Fruit fly (Drosophila melanogaster) whole organism, embryonic: ENCODE results near the gene ebd2.

ENCODE experiments used
- CG11504 ChIP-seq: fragments of 200-800 bp; sonication (Bioruptor generic); optimal IDR thresholded peaks from 3 replicates; lab custom pipeline; 2019; ENCODE audit warnings: missing biosample characterization, mild to moderate bottlenecking, missing genetic modification characterization, moderate library complexity
- CG11723 ChIP-seq: fragments of 200-800 bp; sonication (Bioruptor generic); optimal IDR thresholded peaks from 2 replicates; lab custom pipeline; 2017; ENCODE audit warnings: missing biosample characterization, mild to moderate bottlenecking, missing genetic modification characterization
- CG12744 ChIP-seq: fragments of 200-800 bp; sonication (Bioruptor generic); optimal IDR thresholded peaks from 2 replicates; lab custom pipeline; 2016; ENCODE audit warnings: missing biosample characterization, missing genetic modification characterization
- CG13624 ChIP-seq: fragments of 200-800 bp; sonication (Bioruptor generic); optimal IDR thresholded peaks from 2 replicates; lab custom pipeline; 2016; ENCODE audit warnings: missing biosample characterization, missing genetic modification characterization
- CG14860 ChIP-seq: fragments of 200-800 bp; sonication (Bioruptor generic); IDR thresholded peaks from 3 replicates; pipeline ENCODE4 v1.3.6; 2022; ENCODE audit warnings: missing biosample characterization, missing genetic modification characterization; ENCODE audit not compliant: partially characterized antibody
- CG17912 ChIP-seq: fragments of 200-800 bp; sonication (Bioruptor generic); optimal IDR thresholded peaks from 2 replicates; lab custom pipeline; 2018; ENCODE audit warnings: missing biosample characterization, mild to moderate bottlenecking, missing genetic modification characterization
- CG2116 ChIP-seq: fragments of 200-800 bp; sonication (Bioruptor generic); optimal IDR thresholded peaks from 3 replicates; lab custom pipeline; 2018; ENCODE audit warnings: missing biosample characterization, mild to moderate bottlenecking, missing genetic modification characterization
- CG34422 ChIP-seq: fragments of 200-800 bp; sonication (Bioruptor generic); IDR thresholded peaks from 3 replicates; pipeline ENCODE4 v1.3.6; 2022; ENCODE audit warnings: missing biosample characterization, missing genetic modification characterization
- CG4424 ChIP-seq: fragments of 200-800 bp; sonication (Bioruptor generic); optimal IDR thresholded peaks from 3 replicates; lab custom pipeline; 2016; ENCODE audit warnings: missing biosample characterization, missing genetic modification characterization
- CG4854 ChIP-seq: fragments of 200-800 bp; sonication (Bioruptor generic); optimal IDR thresholded peaks from 2 replicates; lab custom pipeline; 2016; ENCODE audit warnings: missing biosample characterization, missing genetic modification characterization, inconsistent platforms
- CG6272 ChIP-seq: fragments of 200-800 bp; sonication (Bioruptor generic); IDR thresholded peaks from 2 replicates; pipeline ENCODE4 v1.3.6; 2022; ENCODE audit warnings: missing biosample characterization, missing genetic modification characterization
- CG8290 ChIP-seq, 3 experiments: fragments of 200-800 bp; sonication (Bioruptor generic); optimal IDR thresholded peaks; 2 replicates each; lab custom pipeline; 2016 to 2019; ENCODE audit warnings: missing biosample characterization in 3 of 3, missing genetic modification characterization in 3 of 3, mild to moderate bottlenecking in 2 of 3, moderate library complexity in 1 of 3
- CG8765 ChIP-seq: fragments of 200-800 bp; sonication (Bioruptor generic); IDR thresholded peaks from 2 replicates; pipeline ENCODE4 v1.3.6; 2022; ENCODE audit warnings: missing biosample characterization, missing genetic modification characterization
- CG9797 ChIP-seq: fragments of 200-800 bp; sonication (Bioruptor generic); optimal IDR thresholded peaks from 3 replicates; lab custom pipeline; 2018; ENCODE audit warnings: missing biosample characterization, mild to moderate bottlenecking, missing genetic modification characterization
- Camta ChIP-seq: fragments of 200-800 bp; sonication (Bioruptor generic); optimal IDR thresholded peaks from 2 replicates; lab custom pipeline; 2016; ENCODE audit warnings: missing biosample characterization, missing genetic modification characterization
- CoRest ChIP-seq: fragments of 200-800 bp; sonication (Bioruptor generic); optimal IDR thresholded peaks from 3 replicates; lab custom pipeline; 2018; ENCODE audit warnings: missing biosample characterization, mild to moderate bottlenecking, missing genetic modification characterization, moderate library complexity
- D ChIP-seq, 2 experiments: fragments of 200-800 bp in 1 of 2; fragments of >200 bp in 1 of 2; sonication (Bioruptor generic) in 1 of 2; optimal IDR thresholded peaks; 2 replicates in 1 of 2; 3 replicates in 1 of 2; lab custom pipeline; 2017; ENCODE audit warnings: mild to moderate bottlenecking in 1 of 2, missing biosample characterization in 1 of 2, missing genetic modification characterization in 1 of 2, missing genetic modification reagents in 1 of 2
- Ets65A ChIP-seq: fragments of 200-800 bp; sonication (Bioruptor generic); peaks from one replicate; lab custom pipeline; 2016; ENCODE audit warnings: missing biosample characterization, missing genetic modification characterization
- H15 ChIP-seq: fragments of 200-800 bp; sonication (Bioruptor generic); IDR thresholded peaks from 3 replicates; pipeline ENCODE4 v1.3.6; 2022; ENCODE audit warnings: missing biosample characterization, missing genetic modification characterization
- H2.0 ChIP-seq: fragments of 200-800 bp; sonication (Bioruptor generic); IDR thresholded peaks from 2 replicates; pipeline ENCODE4 v1.3.6; 2022; ENCODE audit warnings: missing biosample characterization, missing genetic modification characterization
- HLH4C ChIP-seq: fragments of 200-800 bp; sonication (Bioruptor generic); IDR thresholded peaks from 3 replicates; pipeline ENCODE4 v1.3.6; 2022; ENCODE audit warnings: missing biosample characterization, missing genetic modification characterization; ENCODE audit not compliant: partially characterized antibody
- Lhr ChIP-seq: fragments of 200-800 bp; sonication (Bioruptor generic); optimal IDR thresholded peaks from 3 replicates; lab custom pipeline; 2017; ENCODE audit warnings: mild to moderate bottlenecking, missing biosample characterization, missing genetic modification reagents, missing genetic modification characterization
- MESR4 ChIP-seq: fragments of 200-800 bp; sonication (Bioruptor generic); optimal IDR thresholded peaks from 2 replicates; lab custom pipeline; 2018; ENCODE audit warnings: missing biosample characterization, mild to moderate bottlenecking, missing genetic modification characterization, moderate library complexity
- NC2β ChIP-seq: fragments of 200-800 bp; sonication (Bioruptor generic); optimal IDR thresholded peaks from 2 replicates; lab custom pipeline; 2016; ENCODE audit warnings: missing biosample characterization, missing genetic modification characterization
- Pdp1 ChIP-seq, 2 experiments: fragments of 200-800 bp; sonication (Bioruptor generic); optimal IDR thresholded peaks; 3 replicates each; lab custom pipeline; 2016; ENCODE audit warnings: missing biosample characterization in 2 of 2, missing genetic modification characterization in 2 of 2, mild to moderate bottlenecking in 1 of 2, moderate library complexity in 1 of 2
- Usf ChIP-seq: fragments of 200-800 bp; sonication (Bioruptor generic); optimal IDR thresholded peaks from 2 replicates; lab custom pipeline; 2017; ENCODE audit warnings: missing genotype, missing biosample characterization, missing genetic modification characterization
- Vsx1 ChIP-seq: fragments of 200-800 bp; sonication (Bioruptor generic); optimal IDR thresholded peaks from 2 replicates; lab custom pipeline; 2017; ENCODE audit warnings: missing biosample characterization, mild to moderate bottlenecking, missing genetic modification characterization, missing genetic modification reagents
- Xbp1 ChIP-seq: fragments of 200-800 bp; sonication (Bioruptor generic); optimal IDR thresholded peaks from 3 replicates; lab custom pipeline; 2016; ENCODE audit warnings: missing biosample characterization, mild to moderate bottlenecking, missing genetic modification characterization
- amos ChIP-seq: fragments of 200-800 bp; sonication (Bioruptor generic); IDR thresholded peaks from 2 replicates; pipeline ENCODE4 v1.3.6; 2022; ENCODE audit warnings: missing biosample characterization, missing genetic modification characterization; ENCODE audit not compliant: partially characterized antibody
- ap ChIP-seq: fragments of 200-800 bp; sonication (Bioruptor generic); IDR thresholded peaks from 2 replicates; pipeline ENCODE4 v1.3.6; 2022; ENCODE audit warnings: missing biosample characterization, missing genetic modification characterization
- ase ChIP-seq: fragments of 200-800 bp; sonication (Bioruptor generic); IDR thresholded peaks from 3 replicates; pipeline ENCODE4 v1.3.6; 2022; ENCODE audit warnings: missing biosample characterization, missing genetic modification characterization
- cad ChIP-seq: fragments of >200 bp; optimal IDR thresholded peaks from 2 replicates; lab custom pipeline; 2017; ENCODE audit warnings: missing biosample characterization, missing genetic modification characterization
- cas ChIP-seq: fragments of 200-800 bp; sonication (Bioruptor generic); IDR thresholded peaks from 2 replicates; pipeline ENCODE4 v1.3.6; 2022; ENCODE audit warnings: missing biosample characterization, missing genetic modification characterization
- chif ChIP-seq, 2 experiments: fragments of 200-800 bp; sonication (Bioruptor generic); optimal IDR thresholded peaks; 3 replicates each; lab custom pipeline; 2016; ENCODE audit warnings: missing biosample characterization in 2 of 2, missing genetic modification characterization in 2 of 2
- grau ChIP-seq: fragments of 200-800 bp; optimal IDR thresholded peaks from 3 replicates; lab custom pipeline; 2019; ENCODE audit warnings: missing biosample characterization, mild to moderate bottlenecking, missing genetic modification characterization, moderate library complexity
- gro ChIP-seq: fragments of 200-800 bp; sonication (Bioruptor generic); optimal IDR thresholded peaks from 2 replicates; lab custom pipeline; 2016; ENCODE audit warnings: missing biosample characterization, missing genetic modification characterization
- gsb-n ChIP-seq: fragments of 200-800 bp; sonication (Bioruptor generic); optimal IDR thresholded peaks from 3 replicates; lab custom pipeline; 2018; ENCODE audit warnings: missing biosample characterization, mild to moderate bottlenecking, missing genetic modification characterization
- kni ChIP-seq: fragments of 200-800 bp; sonication (Bioruptor generic); optimal IDR thresholded peaks from 3 replicates; lab custom pipeline; 2017; ENCODE audit warnings: mild to moderate bottlenecking, missing biosample characterization, missing genetic modification reagents, missing genetic modification characterization
- lola ChIP-seq, 3 experiments: fragments of >200 bp in 2 of 3; fragments of 200-800 bp in 1 of 3; sonication (Bioruptor generic) in 1 of 3; optimal IDR thresholded peaks; 2 replicates each; lab custom pipeline; 2017 to 2019; ENCODE audit warnings: missing biosample characterization in 3 of 3, missing genetic modification characterization in 3 of 3, mild to moderate bottlenecking in 1 of 3, moderate library complexity in 1 of 3
- nerfin-2 ChIP-seq: fragments of 200-800 bp; sonication (Bioruptor generic); IDR thresholded peaks from 2 replicates; pipeline ENCODE4 v1.3.6; 2022; ENCODE audit warnings: missing biosample characterization, missing genetic modification characterization; ENCODE audit not compliant: partially characterized antibody
- pho ChIP-seq: fragments of 200-800 bp; sonication (Bioruptor generic); optimal IDR thresholded peaks from 2 replicates; lab custom pipeline; 2016; ENCODE audit warnings: missing biosample characterization, missing genetic modification characterization
- pita ChIP-seq: fragments of 200-800 bp; sonication (Bioruptor generic); optimal IDR thresholded peaks from 2 replicates; lab custom pipeline; 2017; ENCODE audit warnings: missing biosample characterization, mild to moderate bottlenecking, missing genetic modification characterization
- pros ChIP-seq: fragments of 200-800 bp; sonication (Bioruptor generic); optimal IDR thresholded peaks from 3 replicates; lab custom pipeline; 2019; ENCODE audit warnings: missing biosample characterization, mild to moderate bottlenecking, missing genetic modification characterization, moderate library complexity
- sug ChIP-seq: fragments of 200-800 bp; optimal IDR thresholded peaks from 2 replicates; lab custom pipeline; 2019; ENCODE audit warnings: missing biosample characterization, mild to moderate bottlenecking, missing genetic modification characterization, moderate library complexity
- tgo ChIP-seq: fragments of 200-800 bp; sonication (Bioruptor generic); IDR thresholded peaks from 3 replicates; pipeline ENCODE4 v1.3.6; 2022; ENCODE audit warnings: missing biosample characterization, missing genetic modification characterization
- twi ChIP-seq: fragments of 200-800 bp; optimal IDR thresholded peaks from 2 replicates; lab custom pipeline; 2019; ENCODE audit warnings: missing biosample characterization, mild to moderate bottlenecking, missing genetic modification characterization, moderate library complexity
- zen2 ChIP-seq: fragments of 200-800 bp; sonication (Bioruptor generic); IDR thresholded peaks from 3 replicates; pipeline ENCODE4 v1.3.6; 2022; ENCODE audit warnings: missing biosample characterization, missing genetic modification characterization; ENCODE audit not compliant: partially characterized antibody

The ebd2 gene

DNA sequence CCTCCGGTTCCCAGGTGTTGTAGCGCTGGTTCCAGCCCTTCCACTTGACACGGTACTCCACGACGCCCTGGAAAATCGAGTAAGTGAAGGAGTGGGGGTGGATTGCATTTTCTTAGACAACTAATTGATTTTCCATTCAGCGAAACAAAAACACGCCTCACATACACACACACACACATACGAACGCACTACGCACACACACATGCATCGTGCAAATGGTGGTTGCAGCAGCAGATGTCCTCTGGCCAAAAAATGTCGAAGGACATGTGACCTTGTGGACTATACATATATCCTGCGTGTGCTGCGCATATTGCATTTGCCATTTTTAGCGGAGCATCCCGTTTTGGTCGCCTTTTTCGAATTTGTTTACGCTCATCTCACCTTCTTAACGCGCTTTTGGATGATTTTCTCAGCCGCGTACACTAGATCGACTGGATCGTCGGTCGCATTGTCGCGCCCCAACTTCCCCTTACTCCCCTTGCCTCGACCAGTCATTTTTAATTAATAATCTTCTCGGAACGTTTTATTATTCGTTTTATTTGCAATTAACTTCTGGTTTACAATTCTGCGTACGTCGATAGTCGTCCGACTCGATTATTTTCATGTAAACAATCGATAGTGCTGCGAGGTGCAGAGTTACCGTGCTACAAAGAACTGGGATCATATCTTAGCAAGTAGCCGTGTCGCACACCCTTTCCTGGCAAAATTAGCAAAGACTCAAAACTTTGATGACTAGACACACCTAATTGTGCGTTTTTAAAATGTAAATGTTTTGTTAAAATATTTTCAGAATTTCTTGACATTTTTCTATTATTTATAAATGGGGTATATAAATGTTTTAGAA lies 31.4 kb downstream of the ebd2 start, which contains the start of gene Pc (continued):
- TF ChIP-seq CG4424 (GFP tag; lab: Kevin White, UChicago) (no peak), Camta (peak; percentile 10), pros (peak; percentile 60), twi (tag; lab: Kevin White, UChicago) (peak; percentile 61), CG12744 (GFP tag; lab: Kevin White, UChicago) (no peak), H15 (GFP tag; lab: Robert Waterston, UW) (no peak), tgo (GFP tag; lab: Robert Waterston, UW) (no peak), pho (GFP tag; lab: Kevin White, UChicago) (peak; percentile 39), pita (GFP tag; lab: Kevin White, UChicago) (peak; percentile 87), CG2116 (GFP tag; lab: Kevin White, UChicago) (peak; percentile 90), CG9797 (peak; percentile 88), MESR4 (peak; percentile 59), cad (peak; percentile 40), H2.0 (GFP tag; lab: Robert Waterston, UW) (no peak), Pdp1 (GFP tag; optimal IDR thresholded peaks at IDR 0.05; lab: Kevin White, UChicago) (no peak), ap (no peak), CoRest (tag; lab: Kevin White, UChicago) (peak; percentile 53), zen2 (GFP tag; lab: Robert Waterston, UW) (peak; percentile 56; the same call in 2 of the 3 replicates), CG8765 (no peak), grau (tag; lab: Kevin White, UChicago) (peak; percentile 17), kni (GFP tag; lab: Kevin White, UChicago) (no peak), nerfin-2 (peak; percentile 84), D (optimal IDR thresholded peaks at IDR 0.05; lab: Kevin White, UChicago) (peak; percentile 43), D (GFP tag; optimal IDR thresholded peaks at IDR 0.05; lab: Kevin White, UChicago) (no peak), chif (GFP tag; optimal IDR thresholded peaks at IDR 0.05; lab: Kevin White, UChicago) (peak in 1 of 2 experiments; percentile 37), amos (GFP tag; lab: Robert Waterston, UW) (peak; percentile 92), gro (GFP tag; lab: Kevin White, UChicago) (peak; percentile 63), CG13624 (GFP tag; lab: Kevin White, UChicago) (peak; percentile 63), CG34422 (peak; percentile 51; the same call in 1 of the 3 replicates), Usf (GFP tag; lab: Kevin White, UChicago) (no peak), gsb-n (tag; lab: Kevin White, UChicago) (peak; percentile 23), Xbp1 (peak; percentile 10), lola (GFP tag; optimal IDR thresholded peaks at IDR 0.05; lab: Kevin White, UChicago) (peak in 1 of 3 experiments; percentile 20), Ets65A (GFP tag; lab: Kevin White, UChicago) (peak; percentile 4), CG11723 (GFP tag; lab: Kevin White, UChicago) (no peak), CG6272 (peak; percentile 29; the same call in 1 of the 2 replicates), NC2β (GFP tag; lab: Kevin White, UChicago) (peak; percentile 38), CG4854 (GFP tag; lab: Kevin White, UChicago) (peak; percentile 25), Lhr (GFP tag; lab: Kevin White, UChicago) (peak; percentile 91), HLH4C (GFP tag; lab: Robert Waterston, UW) (peak; percentile 86), CG8290 (GFP tag; optimal IDR thresholded peaks at IDR 0.05; lab: Kevin White, UChicago) (peak; percentile 13), CG8290 (tag; optimal IDR thresholded peaks at IDR 0.05; lab: Kevin White, UChicago) (peak in 1 of 2 experiments; percentile 78), sug (peak; percentile 49), CG17912 (GFP tag; lab: Kevin White, UChicago) (no peak), ase (GFP tag; lab: Robert Waterston, UW) (no peak), Vsx1 (peak; percentile 16), cas (GFP tag; lab: Robert Waterston, UW) (no peak), CG14860 (GFP tag; lab: Robert Waterston, UW) (peak; percentile 67; the same call in 2 of the 3 replicates), CG11504 (tag; lab: Kevin White, UChicago) (peak; percentile 56)
